Worm (Caenorhabditis elegans) whole organism, L4 larva: ENCODE results near the gene F33E11.3.

Experiments
- D1046.2 ChIP-seq: fragments of 200-800 bp; sonication (Bioruptor generic); IDR thresholded peaks from 2 replicates; pipeline ENCODE4 v1.3.6; 2022; ENCODE audit warnings: missing genetic modification characterization, missing compliant biosample characterization
- F44E2.7 ChIP-seq: fragments of 200-800 bp; sonication (Bioruptor generic); IDR thresholded peaks from 2 replicates; pipeline ENCODE4 v2.1.2; 2022; ENCODE audit warnings: missing genetic modification characterization, missing compliant biosample characterization
- aha-1 ChIP-seq: fragments of 150-350 bp; peaks from one replicate; lab custom pipeline; 2014; ENCODE audit warnings: missing biosample characterization, missing genetic modification characterization
- fos-1 ChIP-seq: fragments of 150-350 bp; optimal IDR thresholded peaks from 2 replicates; lab custom pipeline; 2014; ENCODE audit warnings: missing biosample characterization, missing genetic modification characterization
- hlh-30 ChIP-seq: sonication (generic microtip); optimal IDR thresholded peaks from 2 replicates; lab custom pipeline; 2017; ENCODE audit warnings: antibody characterized with exemption, mild to moderate bottlenecking, missing genetic modification characterization, missing compliant biosample characterization; ENCODE audit not compliant: insufficient read depth
- lin-39 ChIP-seq: fragments of 150-350 bp; optimal IDR thresholded peaks from 2 replicates; lab custom pipeline; 2014; ENCODE audit warnings: missing biosample characterization, missing genetic modification reagents, missing genetic modification characterization
- lir-3 ChIP-seq: sonication (generic microtip); optimal IDR thresholded peaks from 2 replicates; lab custom pipeline; 2016; ENCODE audit warnings: mild to moderate bottlenecking, missing genetic modification characterization, missing compliant biosample characterization
- lsy-2 ChIP-seq, 2 experiments: fragments of 150-350 bp in 1 of 2; sonication (generic microtip) in 1 of 2; optimal IDR thresholded peaks; 2 replicates each; lab custom pipeline; 2014 to 2017; ENCODE audit warnings: missing biosample characterization in 2 of 2, missing genetic modification characterization in 2 of 2
- mdl-1 ChIP-seq, 2 experiments: fragments of 150-350 bp in 1 of 2; sonication (generic microtip) in 1 of 2; optimal IDR thresholded peaks; 2 replicates each; lab custom pipeline; 2014 to 2017; ENCODE audit warnings: missing biosample characterization in 2 of 2, missing genetic modification characterization in 2 of 2
- nhr-10 ChIP-seq: fragments of 150-350 bp; optimal IDR thresholded peaks from 2 replicates; lab custom pipeline; 2014; ENCODE audit warnings: missing biosample characterization, missing genetic modification characterization
- nhr-25 ChIP-seq: sonication (generic microtip); optimal IDR thresholded peaks from 2 replicates; lab custom pipeline; 2017; ENCODE audit warnings: missing genetic modification characterization, mild to moderate bottlenecking, missing compliant biosample characterization, antibody characterized with exemption, moderate library complexity, borderline replicate concordance; ENCODE audit not compliant: insufficient read depth
- skn-1 ChIP-seq: fragments of 150-350 bp; optimal IDR thresholded peaks from 2 replicates; lab custom pipeline; 2014; ENCODE audit warnings: missing biosample characterization, missing genetic modification characterization
- snpc-4 ChIP-seq: fragments of 150-350 bp; optimal IDR thresholded peaks from 2 replicates; lab custom pipeline; 2014; ENCODE audit warnings: missing biosample characterization, missing genetic modification characterization
- ztf-11 ChIP-seq: fragments of 150-350 bp; optimal IDR thresholded peaks from 2 replicates; lab custom pipeline; 2014; ENCODE audit warnings: missing biosample characterization, missing genetic modification characterization

- no peak for TF ChIP-seq F44E2.7 (GFP tag; lab: Robert Waterston, UW)
- TF ChIP-seq mdl-1 (tag; optimal IDR thresholded peaks at IDR 0.05; lab: Kevin White, UChicago): no peak
- no peak for TF ChIP-seq nhr-25
- no peak for TF ChIP-seq lin-39 (tag; lab: Kevin White, UChicago)
- TF ChIP-seq nhr-10 (tag; lab: Kevin White, UChicago): no peak
- no peak for TF ChIP-seq lir-3 (tag; lab: Kevin White, UChicago)
- TF ChIP-seq lsy-2 (tag; optimal IDR thresholded peaks at IDR 0.05; lab: Kevin White, UChicago): no peak
- TF ChIP-seq ztf-11: no peak
- TF ChIP-seq skn-1 (tag; lab: Kevin White, UChicago): no peak
- TF ChIP-seq hlh-30 (tag; lab: Kevin White, UChicago): no peak
- TF ChIP-seq D1046.2 (GFP tag; lab: Robert Waterston, UW): no peak
- no peak for TF ChIP-seq snpc-4
- no peak for TF ChIP-seq fos-1 (tag; lab: Kevin White, UChicago)
- no peak for TF ChIP-seq aha-1 (tag; lab: Kevin White, UChicago)
Observed at ce11 chrV:298395-298794, 6.1 kb downstream of the F33E11.3 start.
